Worm (Caenorhabditis elegans): ENCODE results near the gene xnd-1.

- TF ChIP-seq elt-1 (tag; optimal IDR thresholded peaks at IDR 0.05; ENCODE audit: borderline replicate concordance, insufficient read depth) (no peak), nhr-12 (tag; optimal IDR thresholded peaks at IDR 0.05) (no peak), unc-39 (tag; optimal IDR thresholded peaks at IDR 0.05) (no peak)
Measured at ce11 chrIII:5620186-5620585, 15.9 kb downstream of the xnd-1 start.

Measured in whole organism, mixed stage, embryonic.